Fruit fly (Drosophila melanogaster) whole organism, embryonic: Measurements from ENCODE around the gene LPCAT.
A peak's percentile ranks its signal among the peaks of the same experiment; 100 is the strongest.

Source experiments
- Abd-B ChIP-seq: fragments of 200-800 bp; sonication (Bioruptor generic); optimal IDR thresholded peaks from 2 replicates; lab custom pipeline; 2018; ENCODE audit warnings: missing biosample characterization, mild to moderate bottlenecking, missing genetic modification characterization, moderate library complexity
- CG10274 ChIP-seq: fragments of 200-800 bp; sonication (Bioruptor generic); optimal IDR thresholded peaks from 3 replicates; lab custom pipeline; 2017; ENCODE audit warnings: missing biosample characterization, mild to moderate bottlenecking, missing genetic modification characterization
- CG10321 ChIP-seq: fragments of 200-800 bp; sonication (Bioruptor generic); IDR thresholded peaks from 2 replicates; pipeline ENCODE4 v1.3.6; 2022; ENCODE audit warnings: missing biosample characterization, missing genetic modification characterization
- CG10431 ChIP-seq: fragments of 200-800 bp; sonication (Bioruptor generic); optimal IDR thresholded peaks from 3 replicates; lab custom pipeline; 2018; ENCODE audit warnings: missing biosample characterization, mild to moderate bottlenecking, missing genetic modification characterization
- CG10979 ChIP-seq: fragments of 200-800 bp; sonication (Bioruptor generic); optimal IDR thresholded peaks from 2 replicates; lab custom pipeline; 2018; ENCODE audit warnings: missing biosample characterization, mild to moderate bottlenecking, missing genetic modification characterization, moderate library complexity
- CG11504 ChIP-seq: fragments of 200-800 bp; sonication (Bioruptor generic); optimal IDR thresholded peaks from 3 replicates; lab custom pipeline; 2019; ENCODE audit warnings: missing biosample characterization, mild to moderate bottlenecking, missing genetic modification characterization, moderate library complexity
- CG11723 ChIP-seq: fragments of 200-800 bp; sonication (Bioruptor generic); optimal IDR thresholded peaks from 2 replicates; lab custom pipeline; 2017; ENCODE audit warnings: missing biosample characterization, mild to moderate bottlenecking, missing genetic modification characterization
- CG13287 ChIP-seq: fragments of 200-800 bp; sonication (Bioruptor generic); IDR thresholded peaks from 2 replicates; pipeline ENCODE4 v1.3.6; 2022; ENCODE audit warnings: missing biosample characterization, missing genetic modification characterization; ENCODE audit not compliant: partially characterized antibody
- CG13424 ChIP-seq: fragments of 200-800 bp; sonication (Bioruptor generic); optimal IDR thresholded peaks from 2 replicates; lab custom pipeline; 2019; ENCODE audit warnings: missing biosample characterization, mild to moderate bottlenecking, missing genetic modification characterization, moderate library complexity
- CG13775 ChIP-seq: fragments of 200-800 bp; sonication (Bioruptor generic); optimal IDR thresholded peaks from 3 replicates; lab custom pipeline; 2017; ENCODE audit warnings: missing biosample characterization, mild to moderate bottlenecking, missing genetic modification characterization
- CG14710 ChIP-seq: fragments of 200-800 bp; sonication (Bioruptor generic); optimal IDR thresholded peaks from 3 replicates; lab custom pipeline; 2019; ENCODE audit warnings: missing biosample characterization, mild to moderate bottlenecking, missing genetic modification characterization, moderate library complexity
- CG15601 ChIP-seq: fragments of 200-800 bp; sonication (Bioruptor generic); optimal IDR thresholded peaks from 3 replicates; lab custom pipeline; 2019; ENCODE audit warnings: missing biosample characterization, mild to moderate bottlenecking, missing genetic modification characterization, moderate library complexity
- CG1603 ChIP-seq: fragments of 200-800 bp; sonication (Bioruptor generic); optimal IDR thresholded peaks from 2 replicates; lab custom pipeline; 2019; ENCODE audit warnings: missing biosample characterization, mild to moderate bottlenecking, missing genetic modification characterization, moderate library complexity
- CG18011 ChIP-seq: fragments of 200-800 bp; sonication (Bioruptor generic); optimal IDR thresholded peaks from 2 replicates; lab custom pipeline; 2017; ENCODE audit warnings: missing biosample characterization, missing genetic modification characterization, mild to moderate bottlenecking, moderate library complexity, missing genotype
- CG34376 ChIP-seq: fragments of 200-800 bp; sonication (Bioruptor generic); optimal IDR thresholded peaks from 2 replicates; lab custom pipeline; 2018; ENCODE audit warnings: missing biosample characterization, mild to moderate bottlenecking, missing genetic modification characterization
- CG7786 ChIP-seq: fragments of 200-800 bp; sonication (Bioruptor generic); optimal IDR thresholded peaks from 2 replicates; lab custom pipeline; 2016; ENCODE audit warnings: missing biosample characterization, missing genetic modification characterization
- CG9215 ChIP-seq: fragments of 200-800 bp; sonication (Bioruptor generic); IDR thresholded peaks from 2 replicates; pipeline ENCODE4 v1.3.6; 2022; ENCODE audit warnings: missing biosample characterization, missing genetic modification characterization
- Ets65A ChIP-seq: fragments of 200-800 bp; sonication (Bioruptor generic); peaks from one replicate; lab custom pipeline; 2016; ENCODE audit warnings: missing biosample characterization, missing genetic modification characterization
- Max ChIP-seq: fragments of 200-800 bp; sonication (Bioruptor generic); optimal IDR thresholded peaks from 2 replicates; lab custom pipeline; 2016; ENCODE audit warnings: missing biosample characterization, mild to moderate bottlenecking, missing genetic modification characterization
- Meics ChIP-seq: fragments of 200-800 bp; sonication (Bioruptor generic); optimal IDR thresholded peaks from 2 replicates; lab custom pipeline; 2017; ENCODE audit warnings: missing biosample characterization, mild to moderate bottlenecking, missing genetic modification characterization
- PHDP ChIP-seq: fragments of 200-800 bp; sonication (Bioruptor generic); optimal IDR thresholded peaks from 3 replicates; lab custom pipeline; 2018; ENCODE audit warnings: missing biosample characterization, mild to moderate bottlenecking, missing genetic modification characterization, moderate library complexity
- Pdp1 ChIP-seq, 2 experiments: fragments of 200-800 bp; sonication (Bioruptor generic); optimal IDR thresholded peaks; 3 replicates each; lab custom pipeline; 2016; ENCODE audit warnings: missing biosample characterization in 2 of 2, missing genetic modification characterization in 2 of 2, mild to moderate bottlenecking in 1 of 2, moderate library complexity in 1 of 2
- Rfx ChIP-seq: fragments of 200-800 bp; sonication (Bioruptor generic); IDR thresholded peaks from 2 replicates; pipeline ENCODE4 v1.3.6; 2022; ENCODE audit warnings: missing biosample characterization, missing genetic modification characterization
- br ChIP-seq: fragments of >200 bp; optimal IDR thresholded peaks from 2 replicates; lab custom pipeline; 2017
- cwo ChIP-seq: fragments of 200-800 bp; sonication (Bioruptor generic); optimal IDR thresholded peaks from 3 replicates; lab custom pipeline; 2017; ENCODE audit warnings: missing biosample characterization, missing genetic modification characterization, mild to moderate bottlenecking, moderate library complexity, missing genetic modification reagents
- emc ChIP-seq: fragments of 200-800 bp; sonication (Bioruptor generic); optimal IDR thresholded peaks from 2 replicates; lab custom pipeline; 2016; ENCODE audit warnings: missing biosample characterization, missing genetic modification characterization
- gem ChIP-seq: fragments of 200-800 bp; sonication (Bioruptor generic); optimal IDR thresholded peaks from 2 replicates; lab custom pipeline; 2019; ENCODE audit warnings: missing biosample characterization, mild to moderate bottlenecking, missing genetic modification characterization, moderate library complexity
- klu ChIP-seq: fragments of 200-800 bp; sonication (Bioruptor generic); IDR thresholded peaks from 2 replicates; pipeline ENCODE4 v1.3.6; 2022; ENCODE audit warnings: missing biosample characterization, missing genetic modification characterization
- lbe ChIP-seq: fragments of 200-800 bp; sonication (Bioruptor generic); optimal IDR thresholded peaks from 2 replicates; lab custom pipeline; 2016; ENCODE audit warnings: missing biosample characterization, mild to moderate bottlenecking, missing genetic modification characterization
- mirr ChIP-seq: fragments of 200-800 bp; sonication (Bioruptor generic); optimal IDR thresholded peaks from 3 replicates; lab custom pipeline; 2018; ENCODE audit warnings: missing biosample characterization, mild to moderate bottlenecking, missing genetic modification characterization
- row ChIP-seq: fragments of 200-800 bp; sonication (Bioruptor generic); IDR thresholded peaks from 3 replicates; pipeline ENCODE4 v1.3.6; 2022; ENCODE audit warnings: missing biosample characterization, missing genetic modification characterization
- sens ChIP-seq: fragments of 200-800 bp; sonication (Bioruptor generic); peaks from one replicate; lab custom pipeline; 2016; ENCODE audit warnings: missing biosample characterization, missing genetic modification characterization
- slbo ChIP-seq: fragments of 200-800 bp; sonication (Bioruptor generic); IDR thresholded peaks from 2 replicates; pipeline ENCODE4 v1.3.6; 2022; ENCODE audit warnings: missing biosample characterization, missing genetic modification characterization
- tgo ChIP-seq: fragments of 200-800 bp; sonication (Bioruptor generic); IDR thresholded peaks from 3 replicates; pipeline ENCODE4 v1.3.6; 2022; ENCODE audit warnings: missing biosample characterization, missing genetic modification characterization
- wdn ChIP-seq: fragments of 200-800 bp; sonication (Bioruptor generic); IDR thresholded peaks from 2 replicates; pipeline ENCODE4 v1.3.6; 2022; ENCODE audit warnings: missing biosample characterization, missing genetic modification characterization
- zf30C ChIP-seq: fragments of 200-800 bp; sonication (Bioruptor generic); optimal IDR thresholded peaks from 3 replicates; lab custom pipeline; 2018; ENCODE audit warnings: missing biosample characterization, mild to moderate bottlenecking, missing genetic modification characterization

Gene LPCAT

dm6 chrX:9595312-9595931 lies 15.6 kb upstream of the LPCAT start (continued):
- TF ChIP-seq CG13287 (GFP tag; lab: Robert Waterston, UW), result no peak
- TF ChIP-seq wdn (GFP tag; lab: Robert Waterston, UW), result no peak
- peak; percentile 51 for TF ChIP-seq CG10979 (tag; lab: Kevin White, UChicago)
- peak; percentile 36; the same call in 1 of the 2 replicates for TF ChIP-seq slbo (GFP tag; lab: Robert Waterston, UW)
- TF ChIP-seq mirr (GFP tag; lab: Kevin White, UChicago), result no peak
- TF ChIP-seq br, result no peak
- TF ChIP-seq CG14710 (tag; lab: Kevin White, UChicago), result no peak
- no peak for TF ChIP-seq Abd-B (GFP tag; lab: Kevin White, UChicago)
- no peak for TF ChIP-seq CG34376 (GFP tag; lab: Kevin White, UChicago)
- TF ChIP-seq lbe (GFP tag; lab: Kevin White, UChicago), result no peak
- peak; percentile 6 for TF ChIP-seq CG11504 (tag; lab: Kevin White, UChicago)
- no peak for TF ChIP-seq CG11723 (GFP tag; lab: Kevin White, UChicago)
- TF ChIP-seq CG10274 (GFP tag; lab: Kevin White, UChicago), result peak; percentile 83
- TF ChIP-seq CG10321, result no peak
- TF ChIP-seq CG9215, result no peak
- TF ChIP-seq CG7786 (GFP tag; lab: Kevin White, UChicago), result no peak
- no peak for TF ChIP-seq PHDP (tag; lab: Kevin White, UChicago)
- no peak for TF ChIP-seq CG18011 (GFP tag; lab: Kevin White, UChicago)
- TF ChIP-seq klu (GFP tag; lab: Robert Waterston, UW), result no peak
- TF ChIP-seq CG15601 (tag; lab: Kevin White, UChicago), result no peak
- no peak for TF ChIP-seq CG13775
- TF ChIP-seq row (GFP tag; lab: Robert Waterston, UW), result 0 out of 3 replicates have a peak, but pooled peaks have one; percentile 8
- TF ChIP-seq Ets65A (GFP tag; lab: Kevin White, UChicago), result peak; percentile 55
- TF ChIP-seq zf30C (GFP tag; lab: Kevin White, UChicago), result no peak
- no peak for TF ChIP-seq CG13424
- no peak for TF ChIP-seq emc (GFP tag; lab: Kevin White, UChicago)
- TF ChIP-seq sens (GFP tag; lab: Kevin White, UChicago), result peak; percentile 24
- TF ChIP-seq CG1603 (tag; lab: Kevin White, UChicago), result peak; percentile 11
- 0 out of 2 replicates have a peak, but pooled peaks have one; percentile 15 for TF ChIP-seq Rfx (GFP tag; lab: Robert Waterston, UW)

DNA sequence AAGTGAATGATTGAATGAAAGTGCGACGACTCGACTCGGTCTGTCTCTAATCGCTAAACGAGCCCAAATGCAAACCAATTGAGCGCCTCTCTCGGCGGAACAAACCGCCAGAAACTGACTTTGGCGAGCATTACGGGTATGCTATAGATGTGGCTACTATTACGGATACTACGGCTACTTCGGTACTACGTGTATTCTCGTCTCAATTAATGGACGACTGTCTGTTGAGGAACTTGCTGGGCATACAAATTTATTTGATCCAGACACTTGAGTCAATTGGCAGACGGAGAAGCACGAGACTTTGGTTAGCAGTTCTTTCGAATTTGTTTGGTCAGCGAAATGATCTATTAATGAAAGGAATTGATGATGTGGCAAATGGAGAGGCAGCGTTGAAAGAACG lies 14.7 kb upstream of the LPCAT start:
- TF ChIP-seq Pdp1 (GFP tag; optimal IDR thresholded peaks at IDR 0.05; lab: Kevin White, UChicago) (peak in 1 of 2 experiments; percentile 22), cwo (GFP tag; lab: Kevin White, UChicago) (peak; percentile 58), CG10431 (GFP tag; lab: Kevin White, UChicago) (no peak), Meics (GFP tag; lab: Kevin White, UChicago) (peak; percentile 71), gem (tag; lab: Kevin White, UChicago) (peak; percentile 10)

DNA sequence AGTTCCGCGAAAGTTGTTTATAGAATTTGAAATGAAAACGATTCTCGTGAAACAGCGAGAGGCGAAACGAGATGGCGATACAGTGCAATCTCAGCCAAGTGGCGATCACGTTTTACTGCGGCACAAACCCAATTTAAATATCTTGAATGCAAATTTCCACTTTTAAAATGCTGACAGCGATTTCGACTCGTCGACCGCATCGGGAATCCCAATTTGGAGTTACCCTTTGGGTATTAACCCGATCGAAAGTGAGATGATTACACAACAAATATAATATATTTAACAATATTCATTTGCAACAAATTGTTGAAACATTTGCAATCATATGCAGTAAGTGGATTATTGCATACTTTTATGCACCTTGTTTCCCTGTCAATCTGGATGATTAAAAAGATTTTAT lies 10.8 kb upstream of the LPCAT start:
- TF ChIP-seq Max (GFP tag; lab: Kevin White, UChicago) (no peak), tgo (GFP tag; lab: Robert Waterston, UW) (0 out of 3 replicates have a peak, but pooled peaks have one; percentile 4)
